Worm (Caenorhabditis elegans) whole organism, young adult: Measurements from ENCODE around the gene oig-2.
"Not testable (repeated sequence)": the region's sequence is repeated elsewhere in the genome, so short reads cannot be mapped to it uniquely, and the experiment has no call there.

Experiments
- C06A6.2 ChIP-seq: fragments of 200-800 bp; sonication (Bioruptor generic); conservative IDR thresholded peaks from 2 replicates; pipeline ENCODE4 v1.3.6; 2022; ENCODE audit warnings: missing genetic modification characterization, missing compliant biosample characterization
- C17E4.6 ChIP-seq: fragments of 200-800 bp; sonication (Bioruptor generic); IDR thresholded peaks from 2 replicates; pipeline ENCODE4 v1.3.6; 2022; ENCODE audit warnings: missing genetic modification reagents, missing genetic modification characterization, missing compliant biosample characterization
- F33H1.4 ChIP-seq: fragments of 200-800 bp; sonication (Bioruptor generic); IDR thresholded peaks from 2 replicates; pipeline ENCODE4 v1.3.6; 2022; ENCODE audit warnings: missing genetic modification reagents, missing genetic modification characterization, missing compliant biosample characterization
- F39B2.1 ChIP-seq: fragments of 200-800 bp; sonication (Bioruptor generic); IDR thresholded peaks from 2 replicates; pipeline ENCODE4 v1.3.6; 2022; ENCODE audit warnings: missing genetic modification reagents, missing genetic modification characterization, missing compliant biosample characterization
- F52B5.7 ChIP-seq: sonication (generic microtip); optimal IDR thresholded peaks from 2 replicates; lab custom pipeline; 2016; ENCODE audit warnings: mild to moderate bottlenecking, missing genetic modification characterization, missing compliant biosample characterization
- K11D2.4 ChIP-seq: fragments of 200-800 bp; sonication (Bioruptor generic); IDR thresholded peaks from 2 replicates; pipeline ENCODE4 v1.3.6; 2022; ENCODE audit warnings: missing genetic modification reagents, missing genetic modification characterization, missing compliant biosample characterization
- Y53G8AR.9 ChIP-seq: fragments of 200-800 bp; sonication (Bioruptor generic); conservative IDR thresholded peaks from 2 replicates; pipeline ENCODE4 v1.3.6; 2022; ENCODE audit warnings: missing genetic modification reagents, missing genetic modification characterization, missing compliant biosample characterization
- Y56A3A.18 ChIP-seq: fragments of 200-800 bp; sonication (Bioruptor generic); IDR thresholded peaks from 2 replicates; pipeline ENCODE4 v1.3.6; 2022; ENCODE audit warnings: missing genetic modification reagents, missing genetic modification characterization, missing compliant biosample characterization
- Y95B8A.8 ChIP-seq: fragments of 200-800 bp; sonication (Bioruptor generic); IDR thresholded peaks from 2 replicates; pipeline ENCODE4 v1.3.6; 2022; ENCODE audit warnings: missing genetic modification reagents, missing genetic modification characterization, missing compliant biosample characterization
- aptf-2 ChIP-seq: fragments of 200-800 bp; sonication (Bioruptor generic); conservative IDR thresholded peaks from 2 replicates; pipeline ENCODE4 v1.3.6; 2022; ENCODE audit warnings: missing genetic modification reagents, missing genetic modification characterization, missing compliant biosample characterization
- atf-7 ChIP-seq: sonication (generic microtip); optimal IDR thresholded peaks from 2 replicates; lab custom pipeline; 2017; ENCODE audit warnings: mild to moderate bottlenecking, missing genetic modification characterization, missing compliant biosample characterization
- cebp-1 ChIP-seq, 2 experiments: fragments of 200-800 bp in 1 of 2; sonication (Bioruptor generic) in 1 of 2; sonication (generic microtip) in 1 of 2; IDR thresholded peaks in 1 of 2; optimal IDR thresholded peaks in 1 of 2; 2 replicates each; pipeline versions ENCODE4 v1.3.6 to Lab custom; 2017 to 2022; ENCODE audit warnings: missing compliant biosample characterization in 2 of 2, missing genetic modification characterization in 2 of 2, mild to moderate bottlenecking in 1 of 2, missing genetic modification reagents in 1 of 2, moderate library complexity in 1 of 2
- ceh-100 ChIP-seq: fragments of 200-800 bp; sonication (Bioruptor generic); IDR thresholded peaks from 2 replicates; pipeline ENCODE4 v1.3.6; 2022; ENCODE audit warnings: missing genetic modification reagents, missing genetic modification characterization, missing compliant biosample characterization
- chd-7 ChIP-seq: sonication (generic microtip); optimal IDR thresholded peaks from 2 replicates; lab custom pipeline; 2016; ENCODE audit warnings: mild to moderate bottlenecking, missing genetic modification characterization, moderate library complexity, missing compliant biosample characterization
- dox-1 ChIP-seq: fragments of 200-800 bp; sonication (Bioruptor generic); IDR thresholded peaks from 2 replicates; pipeline ENCODE4 v1.3.6; 2022; ENCODE audit warnings: missing genetic modification reagents, missing genetic modification characterization, missing compliant biosample characterization
- egl-18 ChIP-seq: fragments of 200-800 bp; sonication (Bioruptor generic); IDR thresholded peaks from 2 replicates; pipeline ENCODE4 v1.3.6; 2022; ENCODE audit warnings: missing genetic modification reagents, missing genetic modification characterization, missing compliant biosample characterization
- egl-44 ChIP-seq: fragments of 200-800 bp; sonication (Bioruptor generic); IDR thresholded peaks from 2 replicates; pipeline ENCODE4 v1.3.6; 2022; ENCODE audit warnings: missing genetic modification reagents, missing genetic modification characterization, missing compliant biosample characterization
- ekl-4 ChIP-seq: fragments of 200-800 bp; sonication (Bioruptor generic); IDR thresholded peaks from 2 replicates; pipeline ENCODE4 v1.3.6; 2022; ENCODE audit warnings: missing genetic modification reagents, missing genetic modification characterization, missing compliant biosample characterization
- gei-17 ChIP-seq: fragments of 200-800 bp; sonication (Bioruptor generic); optimal IDR thresholded peaks from 2 replicates; lab custom pipeline; 2018; ENCODE audit warnings: mild to moderate bottlenecking, missing genetic modification characterization, missing compliant biosample characterization
- hmg-1.2 ChIP-seq: fragments of 200-800 bp; sonication (Bioruptor generic); IDR thresholded peaks from 2 replicates; pipeline ENCODE4 v1.3.6; 2022; ENCODE audit warnings: missing genetic modification reagents, missing genetic modification characterization, missing compliant biosample characterization
- hmg-20 ChIP-seq: fragments of 200-800 bp; sonication (Bioruptor generic); IDR thresholded peaks from 2 replicates; pipeline ENCODE4 v1.3.6; 2022; ENCODE audit warnings: missing genetic modification reagents, missing genetic modification characterization, missing compliant biosample characterization
- hrde-1 ChIP-seq: sonication (generic microtip); optimal IDR thresholded peaks from 2 replicates; lab custom pipeline; 2016; ENCODE audit warnings: missing genetic modification characterization, mild to moderate bottlenecking, missing compliant biosample characterization, moderate library complexity, missing genotype, missing genetic modification reagents, borderline replicate concordance
- hsf-1 ChIP-seq: fragments of 200-800 bp; sonication (Bioruptor generic); IDR thresholded peaks from 2 replicates; pipeline ENCODE4 v1.3.6; 2022; ENCODE audit warnings: missing genetic modification reagents, missing genetic modification characterization, missing compliant biosample characterization
- lag-1 ChIP-seq: fragments of 200-800 bp; sonication (Bioruptor generic); IDR thresholded peaks from 2 replicates; pipeline ENCODE4 v1.3.6; 2022; ENCODE audit warnings: missing genetic modification reagents, missing genetic modification characterization, missing compliant biosample characterization
- let-526 ChIP-seq: fragments of 200-800 bp; sonication (Bioruptor generic); IDR thresholded peaks from 2 replicates; pipeline ENCODE4 v1.3.6; 2022; ENCODE audit warnings: missing genetic modification reagents, missing genetic modification characterization, missing compliant biosample characterization
- lin-26 ChIP-seq: fragments of 200-800 bp; sonication (Bioruptor generic); IDR thresholded peaks from 2 replicates; pipeline ENCODE4 v1.3.6; 2022; ENCODE audit warnings: missing genetic modification reagents, missing genetic modification characterization, missing compliant biosample characterization
- lin-40 ChIP-seq: sonication (generic microtip); optimal IDR thresholded peaks from 2 replicates; lab custom pipeline; 2016; ENCODE audit warnings: missing genetic modification characterization, mild to moderate bottlenecking, missing compliant biosample characterization, missing genotype, missing genetic modification reagents
- lin-54 ChIP-seq: fragments of 200-800 bp; sonication (Bioruptor generic); optimal IDR thresholded peaks from 2 replicates; lab custom pipeline; 2018; ENCODE audit warnings: mild to moderate bottlenecking, missing genetic modification characterization, missing compliant biosample characterization
- lsy-27 ChIP-seq: sonication (generic microtip); optimal IDR thresholded peaks from 2 replicates; lab custom pipeline; 2017; ENCODE audit warnings: missing genetic modification characterization, mild to moderate bottlenecking, missing compliant biosample characterization, antibody characterized with exemption, missing genotype, borderline replicate concordance; ENCODE audit not compliant: insufficient read depth
- madf-3 ChIP-seq: fragments of 200-800 bp; sonication (Bioruptor generic); IDR thresholded peaks from 2 replicates; pipeline ENCODE4 v1.3.6; 2022; ENCODE audit warnings: missing genetic modification reagents, missing genetic modification characterization, missing compliant biosample characterization
- madf-6 ChIP-seq: fragments of 200-800 bp; sonication (Bioruptor generic); IDR thresholded peaks from 2 replicates; pipeline ENCODE4 v1.3.6; 2022; ENCODE audit warnings: missing genetic modification reagents, missing genetic modification characterization, missing compliant biosample characterization
- mcd-1 ChIP-seq: fragments of 200-800 bp; sonication (Bioruptor generic); IDR thresholded peaks from 2 replicates; pipeline ENCODE4 v1.3.6; 2022; ENCODE audit warnings: missing genetic modification reagents, missing genetic modification characterization, missing compliant biosample characterization
- mel-28 ChIP-seq: sonication (generic microtip); optimal IDR thresholded peaks from 2 replicates; lab custom pipeline; 2016; ENCODE audit warnings: borderline replicate concordance, mild to moderate bottlenecking, missing genetic modification characterization, missing compliant biosample characterization
- nfyb-1 ChIP-seq: fragments of 200-800 bp; sonication (Bioruptor generic); IDR thresholded peaks from 2 replicates; pipeline ENCODE4 v1.3.6; 2022; ENCODE audit warnings: missing genetic modification reagents, missing genetic modification characterization, missing compliant biosample characterization
- nhr-80 ChIP-seq: sonication (generic microtip); optimal IDR thresholded peaks from 2 replicates; lab custom pipeline; 2016; ENCODE audit warnings: missing genetic modification characterization, missing compliant biosample characterization
- pbrm-1 ChIP-seq: fragments of 200-800 bp; sonication (Bioruptor generic); IDR thresholded peaks from 2 replicates; pipeline ENCODE4 v1.3.6; 2022; ENCODE audit warnings: missing genetic modification reagents, missing genetic modification characterization, missing compliant biosample characterization
- rcor-1 ChIP-seq: fragments of 200-800 bp; sonication (Bioruptor generic); IDR thresholded peaks from 2 replicates; pipeline ENCODE4 v1.3.6; 2022; ENCODE audit warnings: missing genetic modification reagents, missing genetic modification characterization, missing compliant biosample characterization
- snpc-3.4 ChIP-seq: sonication (generic microtip); optimal IDR thresholded peaks from 2 replicates; lab custom pipeline; 2017; ENCODE audit warnings: missing genetic modification characterization, mild to moderate bottlenecking, missing compliant biosample characterization, antibody characterized with exemption, moderate library complexity, missing genotype, missing genetic modification reagents
- snpc-4 ChIP-seq, 5 experiments: fragments of 150-350 bp in 1 of 5; sonication (generic microtip) in 4 of 5; optimal IDR thresholded peaks; 2 replicates each; lab custom pipeline; 2014 to 2018; ENCODE audit warnings: missing genetic modification characterization in 5 of 5, missing biosample characterization in 3 of 5, antibody characterized with exemption in 2 of 5, mild to moderate bottlenecking in 2 of 5, missing compliant biosample characterization in 2 of 5, missing genotype in 2 of 5, moderate library complexity in 2 of 5, missing genetic modification reagents in 1 of 5
- tbp1 ChIP-seq: fragments of 200-800 bp; sonication (Bioruptor generic); optimal IDR thresholded peaks from 2 replicates; lab custom pipeline; 2018; ENCODE audit warnings: mild to moderate bottlenecking, missing genetic modification characterization, missing compliant biosample characterization
- ztf-25 ChIP-seq: fragments of 200-800 bp; sonication (Bioruptor generic); IDR thresholded peaks from 2 replicates; pipeline ENCODE4 v1.3.6; 2022; ENCODE audit warnings: missing genetic modification reagents, missing genetic modification characterization, missing compliant biosample characterization
- ztf-6 ChIP-seq: fragments of 200-800 bp; sonication (Bioruptor generic); IDR thresholded peaks from 2 replicates; pipeline ENCODE4 v1.3.6; 2022; ENCODE audit warnings: missing genetic modification reagents, missing genetic modification characterization, missing compliant biosample characterization

The oig-2 gene

DNA sequence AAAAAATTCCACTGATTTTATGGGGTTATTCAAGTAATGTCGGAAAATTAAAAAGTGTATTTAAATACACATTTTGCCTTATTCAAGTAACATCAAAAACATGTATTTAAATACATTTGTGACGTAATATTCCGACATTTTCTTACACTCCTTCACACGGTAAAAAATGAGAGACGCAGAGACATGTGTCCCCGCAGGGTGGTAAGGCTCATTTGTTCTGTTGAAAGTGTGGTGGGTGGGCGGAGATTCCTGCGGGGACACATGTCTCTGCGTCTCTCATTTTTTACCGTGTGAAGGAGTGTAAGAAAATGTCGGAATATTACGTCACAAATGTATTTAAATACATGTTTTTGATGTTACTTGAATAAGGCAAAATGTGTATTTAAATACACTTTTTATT is 8.4 kb upstream of the oig-2 start:
- TF ChIP-seq C06A6.2 (GFP tag; lab: Robert Waterston, UW) (peak; percentile 92), nhr-80 (peak; percentile 39), Y53G8AR.9 (GFP tag; lab: Robert Waterston, UW) (peak; percentile 97), rcor-1 (peak; percentile 91), hmg-20 (GFP tag; lab: Robert Waterston, UW) (peak; percentile 81), ekl-4 (peak; percentile 86), let-526 (peak; percentile 91), K11D2.4 (GFP tag; lab: Robert Waterston, UW) (peak; percentile 93), lag-1 (GFP tag; lab: Robert Waterston, UW) (peak; percentile 65; the same call in 1 of the 2 replicates), lin-40 (tag; lab: Kevin White, UChicago) (peak; percentile 86), madf-6 (GFP tag; lab: Robert Waterston, UW) (peak; percentile 60), dox-1 (GFP tag; lab: Robert Waterston, UW) (peak; percentile 77), tbp1 (GFP tag; lab: Kevin White, UChicago) (peak; percentile 64), lin-54 (GFP tag; lab: Kevin White, UChicago) (peak; percentile 41), aptf-2 (GFP tag; lab: Robert Waterston, UW) (peak; percentile 44; the same call in 1 of the 2 replicates), ceh-100 (peak; percentile 76), egl-44 (GFP tag; lab: Robert Waterston, UW) (0 out of 2 replicates have a peak, but pooled peaks have one; percentile 47), madf-3 (GFP tag; lab: Robert Waterston, UW) (peak; percentile 84), nfyb-1 (GFP tag; lab: Robert Waterston, UW) (peak; percentile 94), F33H1.4 (peak; percentile 49), hsf-1 (GFP tag; lab: Robert Waterston, UW) (0 out of 2 replicates have a peak, but pooled peaks have one; percentile 59), gei-17 (GFP tag; lab: Kevin White, UChicago) (peak; percentile 11), atf-7 (tag; lab: Kevin White, UChicago) (peak; percentile 25), egl-18 (GFP tag; lab: Robert Waterston, UW) (peak; percentile 41; the same call in 1 of the 2 replicates), hmg-1.2 (GFP tag; lab: Robert Waterston, UW) (peak; percentile 81), mcd-1 (peak; percentile 89), F39B2.1 (GFP tag; lab: Robert Waterston, UW) (peak; percentile 100), Y95B8A.8 (GFP tag; lab: Robert Waterston, UW) (0 out of 2 replicates have a peak, but pooled peaks have one; percentile 55), C17E4.6 (GFP tag; lab: Robert Waterston, UW) (0 out of 2 replicates have a peak, but pooled peaks have one; percentile 39), pbrm-1 (GFP tag; lab: Robert Waterston, UW) (peak; percentile 100), cebp-1 (GFP tag; IDR thresholded peaks at IDR 0.05; lab: Robert Waterston, UW) (peak; percentile 65), cebp-1 (tag; optimal IDR thresholded peaks at IDR 0.05; lab: Kevin White, UChicago) (peak; percentile 76), Y56A3A.18 (GFP tag; lab: Robert Waterston, UW) (peak; percentile 96), lin-26 (GFP tag; lab: Robert Waterston, UW) (peak; percentile 66; the same call in 1 of the 2 replicates), snpc-4 (tag; optimal IDR thresholded peaks at IDR 0.05; lab: Kevin White, UChicago) (peak in 2 of 4 experiments; percentile 42 to 58), ztf-6 (peak; percentile 63; the same call in 1 of the 2 replicates)
- not testable (repeated sequence) for TF ChIP-seq snpc-4 (GFP tag; optimal IDR thresholded peaks at IDR 0.05; lab: Kevin White, UChicago)

DNA sequence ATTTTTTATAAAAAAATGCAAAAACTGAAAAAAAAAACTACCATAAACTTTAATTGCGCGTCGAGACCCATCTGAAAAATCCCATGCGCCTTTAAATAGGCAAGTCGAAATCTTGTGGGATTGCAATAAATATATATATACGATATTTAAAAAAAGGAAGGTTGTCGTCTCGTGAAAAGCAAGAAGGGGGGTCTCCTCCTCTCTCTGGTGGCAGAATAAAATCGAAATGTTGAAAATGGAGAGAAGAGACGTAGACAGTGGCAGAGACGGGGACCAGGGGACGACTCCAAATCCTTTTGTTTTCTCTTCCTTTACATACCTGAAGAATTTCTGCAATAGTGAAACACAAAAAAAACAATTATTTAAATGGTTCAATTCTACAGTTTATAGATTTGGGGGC is 6.0 kb upstream of the oig-2 start, which contains the start of gene F18A11.5:
Gene F18A11.5, minus strand, starts transcription at position 321 of the 400 bp plus-strand sequence.
- TF ChIP-seq lsy-27 (tag; lab: Kevin White, UChicago) (no peak), F52B5.7 (tag; lab: Kevin White, UChicago) (peak; percentile 36), ztf-25 (peak; percentile 46; the same call in 1 of the 2 replicates), chd-7 (no peak), nfyb-1 (GFP tag; lab: Robert Waterston, UW) (no peak), gei-17 (GFP tag; lab: Kevin White, UChicago) (no peak), hrde-1 (tag; lab: Kevin White, UChicago) (peak; percentile 46), snpc-3.4 (tag; lab: Kevin White, UChicago) (peak; percentile 33), snpc-4 (GFP tag; optimal IDR thresholded peaks at IDR 0.05; lab: Kevin White, UChicago) (no peak), snpc-4 (tag; optimal IDR thresholded peaks at IDR 0.05; lab: Kevin White, UChicago) (peak in 1 of 4 experiments; percentile 20), Y95B8A.8 (GFP tag; lab: Robert Waterston, UW) (peak; percentile 60; the same call in 1 of the 2 replicates), mel-28 (tag; lab: Kevin White, UChicago) (no peak)
